Fruit fly (Drosophila melanogaster) whole organism, larva: ENCODE measurements around the gene gcm.

Experiments used
- noc ChIP-seq: fragments of 200-800 bp; sonication (Bioruptor generic); optimal IDR thresholded peaks from 3 replicates; lab custom pipeline; 2019; ENCODE audit warnings: missing biosample characterization, mild to moderate bottlenecking, missing genetic modification characterization, moderate library complexity

The gcm gene

DNA sequence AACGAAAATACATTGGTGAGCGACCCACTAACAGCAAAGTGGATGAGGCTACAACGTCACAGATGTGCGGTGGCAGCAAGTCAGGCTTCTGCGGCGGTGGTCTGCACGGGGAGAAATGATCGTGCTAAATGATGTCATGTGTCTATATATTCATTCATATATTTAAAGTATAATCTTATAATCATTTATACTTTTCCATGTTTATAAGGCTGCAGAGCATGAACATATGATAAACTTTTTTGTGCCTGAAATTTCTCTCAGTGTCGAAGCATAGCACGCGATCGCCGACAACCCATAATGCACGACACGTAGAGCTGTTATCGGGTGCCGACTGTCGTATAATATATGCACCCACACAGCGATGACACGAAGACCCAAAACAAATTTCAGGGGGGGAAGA, 16.8 kb upstream of the gcm start:
- TF ChIP-seq noc: no peak

DNA sequence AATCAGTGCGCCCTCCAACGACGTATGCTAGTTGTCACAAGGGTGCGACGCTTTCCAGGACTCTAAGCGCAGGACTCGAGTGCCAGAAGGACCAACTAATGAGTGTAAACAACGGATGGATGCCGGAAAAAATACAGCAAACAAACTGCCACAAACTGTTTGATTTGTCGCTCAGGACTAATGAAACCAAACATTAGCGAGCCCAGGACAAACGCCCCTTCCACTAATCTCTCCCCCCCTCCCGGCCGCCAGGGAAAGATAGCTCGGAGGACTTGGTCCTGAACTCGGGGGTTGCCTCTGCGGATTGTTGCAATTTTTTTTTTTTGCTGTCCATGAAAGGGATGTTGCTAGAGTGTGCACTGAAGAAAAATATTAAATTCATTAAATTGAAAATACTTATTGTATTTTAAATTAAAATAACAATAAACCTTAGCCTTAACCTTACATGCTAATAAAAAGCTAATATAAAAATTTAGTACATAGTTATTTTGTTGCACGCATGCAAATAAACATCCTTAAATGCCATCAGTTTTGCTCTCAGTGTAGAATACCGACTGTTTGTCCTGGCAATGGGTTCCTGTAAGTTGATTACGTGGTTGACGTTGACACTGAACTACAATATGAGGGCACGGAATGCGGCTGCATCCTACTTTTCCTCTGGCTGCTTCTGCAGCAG, 13.2 kb upstream of the gcm start:
- no peak for TF ChIP-seq noc

DNA sequence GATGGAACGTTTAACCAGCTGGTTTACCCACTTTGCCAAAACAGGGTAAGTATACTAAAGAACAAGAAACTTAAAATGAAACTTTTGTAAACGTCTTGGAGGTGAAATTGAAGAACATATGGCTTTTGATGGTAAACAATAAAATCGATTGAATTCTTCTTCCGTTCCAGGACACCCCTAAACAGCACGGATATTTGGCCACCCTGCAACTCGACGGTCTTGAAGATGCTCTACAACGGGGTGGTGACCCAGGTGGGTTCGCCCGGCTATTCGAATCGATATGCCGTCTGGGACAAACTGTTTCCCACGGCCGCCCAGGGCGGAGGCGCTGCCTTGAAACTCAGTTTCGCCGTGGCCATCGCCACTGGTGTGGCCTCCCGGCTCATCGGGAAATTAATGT, 9.6 kb upstream of the gcm start:
- TF ChIP-seq noc: no peak

DNA sequence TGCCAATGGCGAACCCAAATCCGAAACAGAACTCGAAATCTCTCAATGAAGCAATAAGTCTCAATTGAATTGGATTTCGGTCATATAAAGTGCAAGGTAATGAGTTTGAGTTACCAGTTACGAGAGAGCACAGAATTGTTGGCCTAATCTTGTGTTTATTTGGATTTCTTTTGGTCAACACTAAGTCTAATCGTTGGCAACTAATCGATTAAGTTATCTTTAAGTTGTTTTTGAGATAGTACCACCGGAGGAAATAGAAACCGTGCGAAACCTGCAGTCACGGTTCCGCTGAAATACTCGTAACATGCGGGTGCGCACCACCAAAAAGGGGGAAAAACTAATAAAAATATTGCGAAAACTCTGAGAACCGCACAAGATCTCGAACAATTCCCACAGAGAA, 7.6 kb upstream of the gcm start, which contains the start of gene CG3841:
CG3841 (plus strand) TSS at position 301 of the 400 bp plus-strand sequence.
- TF ChIP-seq noc: no peak

DNA sequence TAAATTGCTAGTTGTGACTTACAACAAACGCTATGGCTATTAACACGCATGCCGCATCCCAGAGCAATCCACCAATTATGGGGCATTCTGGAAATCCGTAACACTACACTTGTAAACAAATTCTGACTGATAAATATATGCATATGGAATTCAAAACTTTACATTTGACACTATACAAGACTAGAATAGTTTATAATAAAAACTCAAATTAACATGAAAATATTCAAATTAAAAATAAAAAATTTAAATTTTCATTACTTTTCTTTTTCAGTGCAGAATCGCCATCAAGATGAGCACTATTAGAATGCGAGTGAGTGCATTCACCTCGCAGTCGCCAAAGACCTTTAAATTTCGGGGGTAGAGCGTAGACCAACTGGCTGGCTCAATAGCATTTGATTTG, 4.4 kb upstream of the gcm start:
- TF ChIP-seq noc: no peak

DNA sequence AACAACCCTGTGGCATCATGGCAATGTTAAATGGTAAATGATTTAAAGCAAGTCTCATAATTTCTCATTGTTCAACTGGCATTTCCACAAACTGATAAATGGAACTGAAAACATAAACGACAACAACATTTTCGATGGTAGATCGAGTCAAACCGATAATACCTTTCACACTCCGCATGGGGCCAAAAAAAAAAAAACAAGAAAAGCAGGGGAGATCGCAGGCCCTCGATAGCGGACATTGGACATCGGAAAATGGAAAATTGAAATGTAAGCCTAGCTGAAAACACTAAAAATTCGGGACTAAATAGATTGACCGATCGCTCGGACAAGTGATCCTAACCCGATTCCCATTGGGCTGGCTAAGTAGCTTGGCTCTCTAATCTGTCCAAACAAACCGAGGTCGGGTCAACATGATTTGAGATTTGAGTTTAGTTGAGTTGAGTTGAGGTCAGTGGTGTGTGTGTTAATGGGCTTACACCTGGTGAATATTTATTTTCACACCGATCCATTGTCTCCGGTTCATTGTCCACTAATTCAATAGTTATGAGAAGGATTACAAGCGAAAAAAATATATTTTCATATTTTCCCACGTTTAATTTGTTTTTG, 2.7 kb upstream of the gcm start:
- no peak for TF ChIP-seq noc

DNA sequence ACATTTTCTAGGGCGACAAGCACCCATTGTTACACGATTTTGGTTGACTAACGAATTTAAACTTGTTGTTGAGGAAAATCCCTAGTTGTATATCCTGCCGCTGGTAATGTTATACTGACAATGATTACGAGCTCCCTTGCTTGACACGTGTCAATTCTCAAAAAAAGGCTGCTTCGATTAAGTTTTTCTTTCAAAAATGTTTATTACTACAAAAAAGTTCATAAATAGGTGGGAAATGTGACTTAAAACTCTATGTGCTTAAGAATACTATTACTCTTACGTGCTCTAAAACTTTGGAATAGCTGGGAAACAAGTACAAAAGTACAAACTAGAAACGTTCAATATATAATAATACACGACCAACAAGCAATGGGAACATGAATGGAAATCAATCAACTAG, 2.0 kb downstream of the gcm start, which contains the start of gene CG31709:
CG31709 (minus strand) TSS at position 101 of the 400 bp plus-strand sequence.
- no peak for TF ChIP-seq noc

DNA sequence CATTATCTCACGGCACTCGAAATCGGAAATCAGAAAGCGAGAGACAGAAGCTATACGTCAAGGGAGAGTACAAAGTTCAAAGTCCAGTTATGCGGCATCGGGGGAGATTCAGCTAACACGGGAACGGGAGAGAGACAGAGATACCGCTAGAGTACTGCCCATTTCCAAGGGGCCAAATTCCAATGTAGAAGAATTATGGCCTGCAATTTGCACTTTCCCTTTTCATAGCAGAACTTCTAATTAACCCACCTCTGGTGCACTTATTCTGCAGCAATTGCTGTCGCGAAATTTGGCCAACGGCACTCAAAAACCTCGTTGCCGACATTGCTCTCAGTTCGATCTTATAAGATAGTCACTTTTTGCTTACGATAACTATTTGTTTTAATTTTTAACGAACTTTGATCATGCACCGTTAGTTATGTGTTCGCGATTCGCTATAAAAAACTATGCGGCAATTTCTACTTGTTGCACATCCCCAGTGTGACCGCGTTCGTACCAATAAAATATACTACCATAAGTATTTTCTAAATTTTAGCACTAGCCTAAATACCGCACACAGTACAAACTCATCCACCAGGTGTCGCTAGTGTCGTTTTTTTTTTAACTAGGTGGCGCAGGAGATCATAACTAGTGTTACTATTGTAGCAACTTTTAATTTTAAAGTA, 5.1 kb downstream of the gcm start, which contains the start of gene Mtpalpha:
Mtpalpha (minus strand) TSS at position 501 of the 665 bp plus-strand sequence.
- peak; percentile 67 for TF ChIP-seq noc

DNA sequence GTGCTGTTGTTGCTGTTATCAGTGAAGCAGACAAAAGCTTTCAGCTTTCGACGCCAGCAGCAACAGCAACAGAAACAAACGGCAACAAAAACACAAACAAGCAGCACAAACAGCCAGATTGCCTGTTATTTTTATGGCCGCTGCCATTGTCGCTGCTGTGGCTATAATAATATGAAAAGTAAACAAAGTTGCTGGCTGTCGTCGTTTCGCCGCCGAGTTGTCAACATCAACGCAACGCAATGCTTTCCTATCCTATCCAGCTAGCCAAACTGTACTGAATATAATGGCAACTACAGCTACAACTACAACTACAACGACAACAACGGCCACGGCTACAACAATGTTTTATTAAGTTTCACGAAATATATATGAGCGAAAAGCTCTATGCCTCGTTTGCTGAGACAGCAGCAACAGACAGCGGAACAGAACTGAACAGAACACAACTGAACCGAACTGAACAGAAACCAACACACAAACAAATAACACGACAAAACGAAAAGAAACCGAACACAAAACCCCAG, 10.8 kb downstream of the gcm start:
- no peak for TF ChIP-seq noc

DNA sequence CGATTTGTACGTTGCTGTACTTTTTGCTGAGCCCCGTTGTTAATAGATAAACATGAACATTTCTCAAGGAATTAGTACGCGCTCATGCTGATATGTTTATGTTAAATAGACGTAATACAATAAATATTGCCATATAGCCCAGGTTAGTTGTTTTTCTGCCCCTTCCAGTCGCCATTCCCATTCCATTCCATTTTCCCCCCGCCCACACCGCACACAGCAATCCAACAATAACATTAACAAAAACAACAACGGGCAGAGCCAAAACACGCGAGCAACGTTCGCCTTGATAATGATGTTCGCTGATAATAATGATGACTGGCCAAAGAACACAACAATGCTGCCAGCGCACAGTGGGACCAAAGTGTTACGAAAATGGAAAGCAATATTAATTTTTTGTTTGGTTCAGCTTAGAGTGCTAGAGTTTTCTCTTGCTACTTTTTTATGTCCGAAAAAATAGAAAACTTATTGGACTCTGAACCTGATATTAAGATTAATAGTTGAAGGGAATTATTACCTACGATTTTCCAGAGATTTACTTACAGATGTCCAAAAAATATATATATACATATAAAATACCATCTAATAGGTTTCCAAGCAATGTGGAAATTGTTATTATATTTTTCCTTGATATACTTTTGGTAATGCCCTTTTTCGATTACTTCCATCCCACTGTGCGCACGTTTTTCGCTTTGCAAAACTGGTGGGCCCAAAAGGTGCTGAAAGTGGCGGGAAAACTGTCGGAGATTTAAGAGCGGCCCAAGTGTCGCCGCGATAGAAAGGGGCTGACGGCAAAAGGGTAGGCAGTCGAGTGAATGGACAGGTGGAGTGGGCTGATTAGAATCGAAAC, 11.7 kb downstream of the gcm start:
- peak; percentile 98 for TF ChIP-seq noc

DNA sequence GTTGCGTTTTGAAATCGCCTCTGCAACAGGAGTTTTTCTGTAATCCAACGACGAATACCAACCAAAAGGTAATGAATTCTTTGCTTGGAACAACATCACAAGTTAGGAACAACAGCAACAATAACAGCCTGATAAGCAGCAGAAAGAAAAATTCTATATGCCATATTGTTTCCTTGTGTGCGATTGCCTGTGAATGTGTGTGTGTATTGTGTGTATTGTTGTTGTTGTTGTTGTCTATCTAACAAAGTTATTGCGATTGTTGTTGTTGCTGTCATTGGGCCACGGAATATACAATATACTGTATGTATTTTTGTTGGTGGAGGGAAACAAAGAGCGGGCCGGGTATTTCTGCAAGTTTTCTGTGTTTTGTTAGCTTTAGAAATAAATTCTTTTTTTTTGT, 12.4 kb downstream of the gcm start:
- no peak for TF ChIP-seq noc

DNA sequence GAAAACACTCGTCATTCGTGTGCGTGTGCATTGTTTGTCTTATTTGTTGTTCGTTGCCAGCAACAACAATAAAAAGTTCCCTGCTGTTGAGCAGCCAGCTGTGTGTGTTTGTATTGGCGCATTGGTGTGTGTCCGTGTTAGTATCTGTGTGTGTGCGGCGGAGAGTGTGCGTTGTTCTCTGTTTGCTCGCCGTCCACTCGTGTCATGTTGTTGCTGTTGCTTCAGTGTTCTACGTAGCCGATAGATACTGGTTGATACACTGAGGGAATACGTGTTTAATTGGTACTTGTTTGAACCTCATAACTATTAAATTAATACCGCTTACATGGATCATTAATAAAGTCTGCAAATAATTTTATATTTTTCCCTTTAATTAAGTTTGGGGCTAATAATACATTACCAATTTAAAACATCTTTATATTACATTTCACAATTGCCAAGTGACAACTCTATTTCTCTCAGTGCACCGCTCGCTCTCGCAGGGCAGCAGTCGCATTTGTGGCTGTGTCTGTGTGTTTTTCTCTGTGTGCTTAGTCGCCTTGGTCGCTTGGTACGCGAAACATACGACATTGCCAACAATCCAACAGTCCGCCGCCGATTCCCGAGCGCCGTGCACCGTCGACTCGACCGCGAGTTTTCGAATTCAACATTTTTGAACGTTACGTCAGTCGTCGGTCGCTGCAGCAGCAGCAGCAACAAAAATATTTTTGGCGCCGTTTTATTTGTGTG, 13.0 kb downstream of the gcm start, which contains the start of gene brwl:
brwl (plus strand) TSS at position 531 of the 729 bp plus-strand sequence.
- TF ChIP-seq noc: peak; percentile 99

DNA sequence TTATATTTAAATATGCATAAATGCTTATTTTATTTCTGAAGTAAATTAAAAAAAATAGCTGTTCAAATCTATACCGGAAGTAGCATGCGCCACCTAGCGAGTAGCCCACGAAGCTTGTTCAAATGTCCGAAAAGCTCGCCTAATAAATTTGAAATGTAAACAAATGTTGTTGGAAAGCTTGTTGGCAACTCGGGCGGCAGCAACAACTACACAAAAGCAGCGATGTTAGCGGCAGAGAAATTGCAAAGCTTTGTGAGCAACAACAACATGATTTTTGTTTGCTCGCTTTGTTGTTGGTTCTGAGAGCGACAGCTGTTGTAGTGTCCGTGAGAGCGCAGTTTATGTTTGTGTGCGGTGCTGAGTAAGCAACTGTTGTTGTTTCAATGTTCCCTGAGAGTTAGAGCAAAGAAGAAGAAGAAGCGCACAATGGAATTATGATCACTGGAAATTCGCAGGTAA, 14.1 kb downstream of the gcm start:
- peak; percentile 81 for TF ChIP-seq noc

DNA sequence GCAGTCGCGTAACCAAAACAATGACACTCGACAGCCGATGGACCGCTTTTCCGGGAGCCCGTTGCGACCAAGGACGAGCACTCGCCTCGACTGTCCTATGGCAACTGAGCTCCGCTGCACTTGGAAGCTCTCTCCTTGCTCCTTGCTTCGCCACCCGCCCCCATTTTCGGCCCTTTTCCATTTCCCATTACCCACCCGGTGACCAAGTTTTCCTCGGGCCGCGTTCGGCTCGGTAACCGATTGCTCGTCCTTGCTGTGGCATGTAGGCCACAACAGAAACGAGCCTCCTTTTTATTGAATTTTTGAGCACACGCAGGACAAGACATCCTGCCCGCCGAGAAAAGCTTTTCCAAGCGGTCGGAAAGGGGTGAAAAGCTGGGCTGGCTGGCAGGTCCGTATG, 14.9 kb downstream of the gcm start, which contains the start of gene jp:
jp (minus strand) TSS at position 95 of the 400 bp plus-strand sequence.
- no peak for TF ChIP-seq noc

DNA sequence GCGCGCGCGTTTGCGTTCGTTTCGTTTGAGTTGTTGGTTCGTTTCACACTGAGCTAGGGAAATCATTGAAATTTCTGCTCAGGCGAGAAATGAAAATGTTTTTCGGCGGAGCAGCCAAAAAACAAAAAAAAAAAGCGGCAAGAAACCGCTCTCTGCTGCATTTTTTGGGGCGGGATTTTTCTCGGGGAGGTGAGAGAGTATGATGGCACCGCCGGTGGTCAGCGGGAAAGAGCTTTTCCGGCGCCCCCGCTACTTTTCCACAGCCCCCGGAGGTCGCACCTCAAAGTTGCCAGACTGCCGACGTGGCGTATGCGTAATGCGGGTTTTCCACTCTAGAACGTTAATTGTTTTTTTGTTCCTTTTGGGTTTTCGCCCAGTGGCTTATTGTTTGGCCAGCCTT, 16.2 kb downstream of the gcm start, which contains the start of gene CG46468:
CG46468 (minus strand) TSS at position 52 of the 400 bp plus-strand sequence.
- no peak for TF ChIP-seq noc
